Worm (Caenorhabditis elegans) whole organism, young adult: ENCODE measurements around the gene hlh-31.

Experiments
- mes-4 ChIP-seq: sonication (generic microtip); optimal IDR thresholded peaks from 2 replicates; lab custom pipeline; 2016; ENCODE audit warnings: missing genotype, missing genetic modification characterization, missing compliant biosample characterization
- pbrm-1 ChIP-seq: fragments of 200-800 bp; sonication (Bioruptor generic); IDR thresholded peaks from 2 replicates; pipeline ENCODE4 v1.3.6; 2022; ENCODE audit warnings: missing genetic modification reagents, missing genetic modification characterization, missing compliant biosample characterization
- ztf-3 ChIP-seq: fragments of 200-800 bp; sonication (Bioruptor generic); optimal IDR thresholded peaks from 2 replicates; lab custom pipeline; 2018; ENCODE audit warnings: mild to moderate bottlenecking, missing genetic modification characterization, missing compliant biosample characterization

DNA sequence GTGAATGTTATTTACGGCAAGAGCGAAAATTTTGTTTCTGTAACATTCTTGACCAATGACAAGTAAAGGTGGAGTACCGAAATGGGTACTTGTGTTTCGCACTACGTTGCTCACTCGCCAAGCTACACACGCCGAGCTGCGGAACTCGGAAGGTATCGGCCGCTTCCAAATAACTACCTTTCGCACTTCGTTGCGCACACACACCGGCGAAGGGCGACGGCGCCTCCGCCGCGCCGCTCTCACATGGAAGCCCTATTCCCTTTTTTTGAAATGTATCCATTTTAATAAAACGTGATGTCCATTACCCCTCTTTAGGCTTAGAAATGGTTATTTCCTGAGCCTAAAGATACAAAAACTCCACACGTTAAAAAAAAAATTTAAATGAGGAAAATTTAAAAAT lies 49.5 kb downstream of the hlh-31 start:
- TF ChIP-seq ztf-3 (GFP tag; lab: Kevin White, UChicago) (no peak), pbrm-1 (GFP tag; lab: Robert Waterston, UW) (no peak), mes-4 (no peak)
